Fruit fly (Drosophila melanogaster): Measurements from ENCODE around the gene CG13994.
A peak's percentile ranks its signal among the peaks of the same experiment; 100 is the strongest.

Gene CG13994

DNA sequence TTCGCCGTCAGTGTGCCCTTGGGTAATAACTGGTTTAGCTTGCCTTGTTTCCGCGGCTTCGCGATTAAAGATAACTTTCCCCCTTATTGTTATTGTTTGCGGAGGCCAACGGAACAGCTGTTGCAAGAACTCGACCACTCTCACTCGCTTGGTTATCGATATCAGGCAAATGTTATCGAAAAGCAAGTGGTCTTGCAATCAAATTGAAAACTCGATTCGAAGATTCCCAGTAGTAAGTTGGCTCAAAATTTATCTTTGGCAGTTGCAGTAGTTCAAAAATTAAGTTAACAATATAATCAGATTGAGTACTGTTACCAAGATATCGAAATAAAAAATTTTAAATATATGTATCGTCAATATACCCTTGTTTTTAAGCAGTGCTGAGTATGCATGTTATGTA, 3.0 kb downstream of the CG13994 start, which contains the start of the genes Fbw5 and CG9147 (continued):
- TF ChIP-seq Sry-β (GFP tag; optimal IDR thresholded peaks at IDR 0.05): peak; percentile 75
- TF ChIP-seq klu (GFP tag; IDR thresholded peaks at IDR 0.05): peak; percentile 99
- peak; percentile 99 to 100 for TF ChIP-seq bsh (GFP tag; optimal IDR thresholded peaks at IDR 0.05)
- no peak for TF ChIP-seq CG8478 (optimal IDR thresholded peaks at IDR 0.05)
- TF ChIP-seq D19A (tag; optimal IDR thresholded peaks at IDR 0.05): peak; percentile 99
- peak; percentile 100 for TF ChIP-seq CG4854 (GFP tag; optimal IDR thresholded peaks at IDR 0.05)
- TF ChIP-seq B-H2 (GFP tag; optimal IDR thresholded peaks at IDR 0.05): peak; percentile 95
- no peak for TF ChIP-seq hth (optimal IDR thresholded peaks at IDR 0.05)
- peak; percentile 67 for TF ChIP-seq CG14860 (GFP tag; IDR thresholded peaks at IDR 0.05; ENCODE audit: partially characterized antibody)
- TF ChIP-seq Mrtf (GFP tag; IDR thresholded peaks at IDR 0.05): peak; percentile 99
- peak; percentile 99 for TF ChIP-seq CG12236 (GFP tag; optimal IDR thresholded peaks at IDR 0.05)
- TF ChIP-seq zen2 (GFP tag; IDR thresholded peaks at IDR 0.05; ENCODE audit: partially characterized antibody): peak; percentile 65; the same call in 2 of the 3 replicates
- TF ChIP-seq Nf-YA (GFP tag; IDR thresholded peaks at IDR 0.05): peak; percentile 99
- TF ChIP-seq CTCF (GFP tag; optimal IDR thresholded peaks at IDR 0.05): peak; percentile 68
- peak; percentile 99 for TF ChIP-seq CG2202 (tag; optimal IDR thresholded peaks at IDR 0.05)
- no peak for TF ChIP-seq usp (GFP tag; optimal IDR thresholded peaks at IDR 0.05)
- TF ChIP-seq wor (GFP tag; IDR thresholded peaks at IDR 0.05): peak; percentile 99
- TF ChIP-seq cato (GFP tag; optimal IDR thresholded peaks at IDR 0.05; ENCODE audit: borderline replicate concordance): peak; percentile 99
- TF ChIP-seq tx (GFP tag; optimal IDR thresholded peaks at IDR 0.05): peak; percentile 100
- peak; percentile 100 for TF ChIP-seq esg (GFP tag; conservative IDR thresholded peaks at IDR 0.05)
- peak; percentile 98 for TF ChIP-seq CG12071 (GFP tag; optimal IDR thresholded peaks at IDR 0.05)
- TF ChIP-seq Drgx (GFP tag; IDR thresholded peaks at IDR 0.05): peak; percentile 99
- TF ChIP-seq zfh2 (GFP tag; optimal IDR thresholded peaks at IDR 0.05): peak; percentile 99
- peak; percentile 99 for TF ChIP-seq Gug (GFP tag; IDR thresholded peaks at IDR 0.05)
- TF ChIP-seq trem (tag; optimal IDR thresholded peaks at IDR 0.05): peak; percentile 97
- peak; percentile 93 for TF ChIP-seq CG4360 (GFP tag; IDR thresholded peaks at IDR 0.05)
- TF ChIP-seq twi (tag; optimal IDR thresholded peaks at IDR 0.05): peak; percentile 98
- TF ChIP-seq nom (GFP tag; optimal IDR thresholded peaks at IDR 0.05): peak; percentile 97
- peak; percentile 100 for TF ChIP-seq CG5245 (GFP tag; optimal IDR thresholded peaks at IDR 0.05)
- peak; percentile 98 for TF ChIP-seq Lhr (GFP tag; optimal IDR thresholded peaks at IDR 0.05)
- no peak for TF ChIP-seq fru (optimal IDR thresholded peaks at IDR 0.05)
- TF ChIP-seq eyg (GFP tag; optimal IDR thresholded peaks at IDR 0.05): peak; percentile 99
- TF ChIP-seq CG13894 (tag; optimal IDR thresholded peaks at IDR 0.05): peak; percentile 98
- TF ChIP-seq Fer1 (GFP tag; optimal IDR thresholded peaks at IDR 0.05): peak; percentile 98
- TF ChIP-seq CG10979 (tag; optimal IDR thresholded peaks at IDR 0.05): peak; percentile 99
- TF ChIP-seq CG1792 (GFP tag; optimal IDR thresholded peaks at IDR 0.05): peak; percentile 99
- peak; percentile 100 for TF ChIP-seq H2.0 (GFP tag; IDR thresholded peaks at IDR 0.05)
- peak; percentile 100 for TF ChIP-seq Max (GFP tag; optimal IDR thresholded peaks at IDR 0.05)
- peak; percentile 99 for TF ChIP-seq CG8944 (GFP tag; optimal IDR thresholded peaks at IDR 0.05)
- TF ChIP-seq pho (GFP tag; optimal IDR thresholded peaks at IDR 0.05): peak; percentile 99
- TF ChIP-seq CG17912 (GFP tag; optimal IDR thresholded peaks at IDR 0.05): peak; percentile 96
- peak; percentile 97 for TF ChIP-seq Ets97D (GFP tag; optimal IDR thresholded peaks at IDR 0.05)
- TF ChIP-seq btn (GFP tag; optimal IDR thresholded peaks at IDR 0.05): peak; percentile 99
- peak; percentile 97 for TF ChIP-seq toy (GFP tag; IDR thresholded peaks at IDR 0.05)
- 0 out of 4 replicates have a peak, but pooled peaks have one; percentile 11 for TF ChIP-seq chinmo (GFP tag; IDR thresholded peaks at IDR 0.05; ENCODE audit: partially characterized antibody)
- peak; percentile 98 for TF ChIP-seq CG2199 (GFP tag; IDR thresholded peaks at IDR 0.05)
- TF ChIP-seq Dp (GFP tag; optimal IDR thresholded peaks at IDR 0.05): peak; percentile 62
- peak; percentile 90 for TF ChIP-seq CG8359 (GFP tag; optimal IDR thresholded peaks at IDR 0.05; ENCODE audit: borderline replicate concordance)
- TF ChIP-seq ems (GFP tag; optimal IDR thresholded peaks at IDR 0.05): peak; percentile 99
- TF ChIP-seq pfk (GFP tag; optimal IDR thresholded peaks at IDR 0.05): peak; percentile 54
- peak; percentile 99 for TF ChIP-seq CG32532 (GFP tag; IDR thresholded peaks at IDR 0.05)
- peak; percentile 99 for TF ChIP-seq CG34376 (GFP tag; optimal IDR thresholded peaks at IDR 0.05)

Data from whole organism, embryonic.